Worm (Caenorhabditis elegans): ENCODE results near the gene zipt-17.

zipt-17 gene

ce11 chrIV:17320445-17320844 is 46.7 kb downstream of the zipt-17 start, which contains the start of gene C49C3.4:
Gene C49C3.4 (plus strand): TSS chrIV:17320795.
- TF ChIP-seq fos-1 (tag; optimal IDR thresholded peaks at IDR 0.05) (peak; percentile 76), nhr-23 (tag; optimal IDR thresholded peaks at IDR 0.05) (no peak), zag-1 (tag; optimal IDR thresholded peaks at IDR 0.05) (no peak)

DNA sequence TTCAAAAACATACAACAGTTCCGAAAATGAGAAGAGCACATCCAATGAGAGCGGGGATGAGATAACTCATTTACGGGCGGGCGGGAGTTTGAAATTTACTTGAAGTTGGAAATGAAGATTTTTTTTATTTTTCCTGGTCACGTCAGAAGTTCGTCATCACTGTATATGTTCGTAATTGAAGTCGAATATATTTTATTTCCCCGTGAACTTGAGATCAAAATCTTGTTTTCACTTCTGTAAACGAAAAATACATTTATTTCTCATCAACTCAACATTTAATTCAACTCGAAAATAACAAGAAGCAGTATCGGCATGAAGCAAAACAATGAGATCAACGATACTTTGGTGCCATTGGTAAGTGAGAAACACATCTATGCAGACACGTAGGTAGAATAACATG is 50.8 kb downstream of the zipt-17 start, which contains the start of gene C49C3.20:
Gene C49C3.20, minus strand, starts transcription at position 101 of the 400 bp plus-strand sequence.
- TF ChIP-seq sma-3 (GFP tag; optimal IDR thresholded peaks at IDR 0.05) (no peak), unc-39 (tag; optimal IDR thresholded peaks at IDR 0.05) (no peak), ztf-11 (tag; optimal IDR thresholded peaks at IDR 0.05) (no peak)
